Worm (Caenorhabditis elegans) whole organism, L4 larva: Measurements from ENCODE around the gene exos-8.

Source experiments
- fkh-10 ChIP-seq: fragments of 150-350 bp; optimal IDR thresholded peaks from 2 replicates; lab custom pipeline; 2014; ENCODE audit warnings: missing biosample characterization, missing genetic modification reagents, missing genetic modification characterization
- lin-13 ChIP-seq: fragments of 150-350 bp; optimal IDR thresholded peaks from 2 replicates; lab custom pipeline; 2014; ENCODE audit warnings: missing biosample characterization, missing genetic modification reagents, missing genetic modification characterization
- nhr-76 ChIP-seq: fragments of 150-350 bp; optimal IDR thresholded peaks from 2 replicates; lab custom pipeline; 2014; ENCODE audit warnings: missing biosample characterization, missing genetic modification characterization
- nhr-77 ChIP-seq: fragments of 150-350 bp; optimal IDR thresholded peaks from 2 replicates; lab custom pipeline; 2014; ENCODE audit warnings: missing biosample characterization, missing genetic modification characterization
- snpc-1.2 ChIP-seq: fragments of 200-800 bp; sonication (Bioruptor generic); IDR thresholded peaks from 2 replicates; pipeline ENCODE4 v1.3.6; 2022; ENCODE audit warnings: missing genetic modification reagents, missing genetic modification characterization, missing compliant biosample characterization
- unc-62 ChIP-seq, 3 experiments: fragments of 150-350 bp in 1 of 3; sonication (generic microtip); optimal IDR thresholded peaks in 2 of 3; peaks in 1 of 3; 1 replicate in 1 of 3; 2 replicates in 2 of 3; lab custom pipeline; 2014 to 2017; ENCODE audit warnings: missing biosample characterization in 3 of 3, missing genetic modification characterization in 3 of 3, missing genetic modification reagents in 3 of 3, missing genotype in 1 of 3
- zip-2 ChIP-seq: fragments of 150-350 bp; optimal IDR thresholded peaks from 2 replicates; lab custom pipeline; 2014; ENCODE audit warnings: missing biosample characterization, missing genetic modification characterization

- TF ChIP-seq nhr-77 (tag; lab: Kevin White, UChicago) (no peak), fkh-10 (GFP tag; lab: Kevin White, UChicago) (no peak), zip-2 (tag; lab: Kevin White, UChicago) (no peak), unc-62 (GFP tag; optimal IDR thresholded peaks at IDR 0.05 in 1 of 2; lab: Kevin White, UChicago) (no peak), unc-62 (tag; optimal IDR thresholded peaks at IDR 0.05; lab: Kevin White, UChicago) (no peak), lin-13 (GFP tag; lab: Kevin White, UChicago) (no peak), snpc-1.2 (GFP tag; lab: Robert Waterston, UW) (no peak), nhr-76 (tag; lab: Kevin White, UChicago) (no peak)
Measured at ce11 chrII:6707496-6708260, 33.8 kb upstream of the exos-8 start.
